Worm (Caenorhabditis elegans): ENCODE measurements around the gene ZK470.1.

ce11 chrX:4186656-4187055 is 23.2 kb downstream of the ZK470.1 start, which contains the start of gene mrp-6:
- TF ChIP-seq die-1 (tag; optimal IDR thresholded peaks at IDR 0.05) (no peak), ama-1 (optimal IDR thresholded peaks at IDR 0.05) (no peak), ama-1 (GFP tag; optimal IDR thresholded peaks at IDR 0.05) (no peak), unc-62 (GFP tag; optimal IDR thresholded peaks at IDR 0.05) (no peak), hmg-1.2 (GFP tag; IDR thresholded peaks at IDR 0.05) (no peak), let-526 (GFP tag; IDR thresholded peaks at IDR 0.05) (no peak), F22D6.2 (tag; optimal IDR thresholded peaks at IDR 0.05) (no peak), Y79H2A.3 (GFP tag; conservative IDR thresholded peaks at IDR 0.05) (no peak), F55B11.4 (tag; optimal IDR thresholded peaks at IDR 0.05; ENCODE audit: borderline replicate concordance, insufficient read depth) (no peak), Y53G8AR.9 (GFP tag; conservative IDR thresholded peaks at IDR 0.05) (no peak), him-1 (tag; optimal IDR thresholded peaks at IDR 0.05) (no peak), B0019.2 (GFP tag; conservative IDR thresholded peaks at IDR 0.05) (no peak), snpc-4 (GFP tag; optimal IDR thresholded peaks at IDR 0.05) (no peak), snpc-4 (tag; optimal IDR thresholded peaks at IDR 0.05) (no peak), pha-4 (tag; optimal IDR thresholded peaks at IDR 0.05) (no peak)

All from whole organism, young adult.